ENCODE assay signal across 2 fruit fly cellular contexts in genomic region chrX:15023826-15024545, dm6.
A peak's percentile ranks its signal among the peaks of the same experiment; 100 is the strongest.
TF ChIP-seq lines count a peak whose summit lies in the region.

TSS of gene be (plus strand) at chrX:15024436.

TF ChIP-seq in whole organism, embryonic, 481 proteins besides CTCF, POLR2A, EP300 and RAD21 (continued from another document and continues in another):
- peak; percentile 38; the same call in 1 of the 2 replicates for TF ChIP-seq Drgx (GFP tag; IDR thresholded peaks at IDR 0.05; lab: Robert Waterston, UW)
- TF ChIP-seq Lim3 (GFP tag; IDR thresholded peaks at IDR 0.05; lab: Robert Waterston, UW) = no peak
- TF ChIP-seq pzg (GFP tag; optimal IDR thresholded peaks at IDR 0.05; lab: Kevin White, UChicago) = no peak
- no peak for TF ChIP-seq disco-r (GFP tag; optimal IDR thresholded peaks at IDR 0.05; lab: Kevin White, UChicago)
- TF ChIP-seq CG14014 (GFP tag; IDR thresholded peaks at IDR 0.05; lab: Robert Waterston, UW) = peak; percentile 64
- TF ChIP-seq CG10147 (GFP tag; optimal IDR thresholded peaks at IDR 0.05; lab: Kevin White, UChicago) = peak; percentile 59
- TF ChIP-seq CG2129 (GFP tag; IDR thresholded peaks at IDR 0.05; lab: Robert Waterston, UW; ENCODE audit: partially characterized antibody) = no peak
- no peak for TF ChIP-seq CG4730 (GFP tag; IDR thresholded peaks at IDR 0.05; lab: Robert Waterston, UW)
- TF ChIP-seq hth (optimal IDR thresholded peaks at IDR 0.05; lab: Kevin White, UChicago) = no peak
- TF ChIP-seq bbx (GFP tag; IDR thresholded peaks at IDR 0.05; lab: Robert Waterston, UW; ENCODE audit: partially characterized antibody) = no peak
- no peak for TF ChIP-seq Gsc (GFP tag; IDR thresholded peaks at IDR 0.05; lab: Robert Waterston, UW)
- peak; percentile 12 for TF ChIP-seq CG10462 (GFP tag; optimal IDR thresholded peaks at IDR 0.05; lab: Kevin White, UChicago)
- TF ChIP-seq CG32532 (GFP tag; IDR thresholded peaks at IDR 0.05; lab: Robert Waterston, UW) = peak; percentile 71
- TF ChIP-seq CG8089 (GFP tag; optimal IDR thresholded peaks at IDR 0.05; lab: Kevin White, UChicago) = no peak
- peak; percentile 46 for TF ChIP-seq CG12942 (GFP tag; optimal IDR thresholded peaks at IDR 0.05; lab: Kevin White, UChicago)
- no peak for TF ChIP-seq CG2116 (GFP tag; optimal IDR thresholded peaks at IDR 0.05; lab: Kevin White, UChicago)
- TF ChIP-seq ac (GFP tag; optimal IDR thresholded peaks at IDR 0.05; lab: Kevin White, UChicago) = no peak
- peak; percentile 73 for TF ChIP-seq CG8388 (GFP tag; optimal IDR thresholded peaks at IDR 0.05; lab: Kevin White, UChicago)
- TF ChIP-seq prd (optimal IDR thresholded peaks at IDR 0.05; lab: Kevin White, UChicago) = no peak
- TF ChIP-seq prd (GFP tag; IDR thresholded peaks at IDR 0.05; lab: Robert Waterston, UW) = peak; percentile 64
- no peak for TF ChIP-seq hbn (GFP tag; IDR thresholded peaks at IDR 0.05; lab: Robert Waterston, UW; ENCODE audit: partially characterized antibody)
- TF ChIP-seq sens (GFP tag; lab: Kevin White, UChicago) = peak; percentile 60
- TF ChIP-seq kni (GFP tag; optimal IDR thresholded peaks at IDR 0.05; lab: Kevin White, UChicago) = no peak
- TF ChIP-seq CG1647 (GFP tag; optimal IDR thresholded peaks at IDR 0.05; lab: Kevin White, UChicago) = no peak
- no peak for TF ChIP-seq tna (GFP tag; IDR thresholded peaks at IDR 0.05; lab: Robert Waterston, UW; ENCODE audit: partially characterized antibody)
- TF ChIP-seq cato (GFP tag; optimal IDR thresholded peaks at IDR 0.05; lab: Kevin White, UChicago; ENCODE audit: borderline replicate concordance) = peak; percentile 18
- TF ChIP-seq CG4282 (GFP tag; optimal IDR thresholded peaks at IDR 0.05; lab: Kevin White, UChicago) = no peak
- TF ChIP-seq chm (GFP tag; IDR thresholded peaks at IDR 0.05; lab: Robert Waterston, UW) = peak; percentile 78
- no peak for TF ChIP-seq CG6272 (GFP tag; IDR thresholded peaks at IDR 0.05; lab: Robert Waterston, UW)
- TF ChIP-seq BtbVII (GFP tag; optimal IDR thresholded peaks at IDR 0.05; lab: Kevin White, UChicago) = no peak
- no peak for TF ChIP-seq CG16779 (GFP tag; IDR thresholded peaks at IDR 0.05; lab: Robert Waterston, UW)
- TF ChIP-seq tll (GFP tag; optimal IDR thresholded peaks at IDR 0.05; lab: Kevin White, UChicago) = no peak
- TF ChIP-seq pros (GFP tag; optimal IDR thresholded peaks at IDR 0.05; lab: Kevin White, UChicago) = peak; percentile 16
- peak; percentile 66 for TF ChIP-seq Blimp-1 (GFP tag; optimal IDR thresholded peaks at IDR 0.05; lab: Kevin White, UChicago)
- no peak for TF ChIP-seq lov (optimal IDR thresholded peaks at IDR 0.05; lab: Kevin White, UChicago)
- TF ChIP-seq lov (GFP tag; IDR thresholded peaks at IDR 0.05; lab: Robert Waterston, UW) = no peak
- peak; percentile 57 for TF ChIP-seq CG14667 (GFP tag; IDR thresholded peaks at IDR 0.05; lab: Robert Waterston, UW)
- no peak for TF ChIP-seq repo (GFP tag; optimal IDR thresholded peaks at IDR 0.05; lab: Kevin White, UChicago)
- TF ChIP-seq Myb (GFP tag; optimal IDR thresholded peaks at IDR 0.05; lab: Kevin White, UChicago) = no peak
- peak; percentile 88 for TF ChIP-seq CG31441 (GFP tag; IDR thresholded peaks at IDR 0.05; lab: Robert Waterston, UW)
- no peak; the same call in 1 of the 2 replicates for TF ChIP-seq ttk (GFP tag; IDR thresholded peaks at IDR 0.05; lab: Robert Waterston, UW)
- TF ChIP-seq CG1024 (GFP tag; IDR thresholded peaks at IDR 0.05; lab: Robert Waterston, UW) = no peak
- no peak for TF ChIP-seq CG42726 (GFP tag; IDR thresholded peaks at IDR 0.05; lab: Robert Waterston, UW; ENCODE audit: partially characterized antibody)
- no peak for TF ChIP-seq CG33213 (GFP tag; optimal IDR thresholded peaks at IDR 0.05; lab: Kevin White, UChicago)
- TF ChIP-seq Med (GFP tag; lab: Kevin White, UChicago) = peak; percentile 74
- peak; percentile 66 for TF ChIP-seq CG12769 (tag; optimal IDR thresholded peaks at IDR 0.05; lab: Kevin White, UChicago)
- peak; percentile 14; the same call in 1 of the 2 replicates for TF ChIP-seq Bgb (GFP tag; IDR thresholded peaks at IDR 0.05; lab: Robert Waterston, UW; ENCODE audit: partially characterized antibody)
- TF ChIP-seq D19A (tag; optimal IDR thresholded peaks at IDR 0.05; lab: Kevin White, UChicago) = peak; percentile 57
- peak; percentile 35 for TF ChIP-seq corto (GFP tag; optimal IDR thresholded peaks at IDR 0.05; lab: Kevin White, UChicago)
- no peak for TF ChIP-seq p53 (GFP tag; optimal IDR thresholded peaks at IDR 0.05; lab: Kevin White, UChicago)
- no peak for TF ChIP-seq btn (GFP tag; optimal IDR thresholded peaks at IDR 0.05; lab: Kevin White, UChicago)
- TF ChIP-seq grn (GFP tag; optimal IDR thresholded peaks at IDR 0.05; lab: Kevin White, UChicago) = no peak
- TF ChIP-seq CG14050 (GFP tag; IDR thresholded peaks at IDR 0.05; lab: Robert Waterston, UW) = peak; percentile 18; the same call in 1 of the 3 replicates
- peak; percentile 91 for TF ChIP-seq CG2678 (tag; optimal IDR thresholded peaks at IDR 0.05; lab: Kevin White, UChicago)
- no peak for TF ChIP-seq Taf1 (GFP tag; IDR thresholded peaks at IDR 0.05; lab: Robert Waterston, UW)
- no peak for TF ChIP-seq ERR (GFP tag; optimal IDR thresholded peaks at IDR 0.05; lab: Kevin White, UChicago)
- peak; percentile 61 for TF ChIP-seq CG3847 (GFP tag; IDR thresholded peaks at IDR 0.05; lab: Robert Waterston, UW)
- TF ChIP-seq CG12104 (GFP tag; optimal IDR thresholded peaks at IDR 0.05; lab: Kevin White, UChicago) = peak; percentile 73
- no peak for TF ChIP-seq YL-1 (GFP tag; optimal IDR thresholded peaks at IDR 0.05; lab: Kevin White, UChicago)
- no peak for TF ChIP-seq seq (GFP tag; IDR thresholded peaks at IDR 0.05; lab: Robert Waterston, UW)
- TF ChIP-seq CG2889 (GFP tag; IDR thresholded peaks at IDR 0.05; lab: Robert Waterston, UW) = no peak
- TF ChIP-seq CG34422 (GFP tag; IDR thresholded peaks at IDR 0.05; lab: Robert Waterston, UW) = no peak
- TF ChIP-seq Gug (GFP tag; IDR thresholded peaks at IDR 0.05; lab: Robert Waterston, UW) = no peak; the same call in 3 of the 4 replicates
- no peak for TF ChIP-seq gcm2 (GFP tag; optimal IDR thresholded peaks at IDR 0.05; lab: Kevin White, UChicago)
- no peak for TF ChIP-seq dimm (GFP tag; IDR thresholded peaks at IDR 0.05; lab: Robert Waterston, UW)
- no peak for TF ChIP-seq Lhr (GFP tag; optimal IDR thresholded peaks at IDR 0.05; lab: Kevin White, UChicago)
- TF ChIP-seq otp (GFP tag; IDR thresholded peaks at IDR 0.05; lab: Robert Waterston, UW) = 0 out of 3 replicates have a peak, but pooled peaks have one; percentile 29

TF ChIP-seq in whole organism, prepupa, 60 proteins besides CTCF, POLR2A, EP300 and RAD21 (continued from another document):
- TF ChIP-seq CG6276 (GFP tag; optimal IDR thresholded peaks at IDR 0.05; lab: Kevin White, UChicago) (peak; percentile 55), Eip78C (GFP tag; lab: Kevin White, UChicago) (peak; percentile 76), Lpt (GFP tag; optimal IDR thresholded peaks at IDR 0.05; lab: Kevin White, UChicago) (no peak), CG16779 (tag; optimal IDR thresholded peaks at IDR 0.05; lab: Kevin White, UChicago) (no peak), fd85E (GFP tag; optimal IDR thresholded peaks at IDR 0.05; lab: Kevin White, UChicago) (no peak), spab (GFP tag; optimal IDR thresholded peaks at IDR 0.05; lab: Kevin White, UChicago) (peak; percentile 49), achi (GFP tag; optimal IDR thresholded peaks at IDR 0.05; lab: Kevin White, UChicago) (peak; percentile 53)
